Fruit fly (Drosophila melanogaster): ENCODE data around the gene Polr3F.

dm6 chr3R:22342708-22343107, 24.5 kb downstream of the Polr3F start:
- TF ChIP-seq CG33017 (tag; optimal IDR thresholded peaks at IDR 0.05): no peak
- no peak for TF ChIP-seq Mnt (GFP tag; optimal IDR thresholded peaks at IDR 0.05)
- no peak for TF ChIP-seq cic (GFP tag; optimal IDR thresholded peaks at IDR 0.05)
- TF ChIP-seq toe (GFP tag; optimal IDR thresholded peaks at IDR 0.05): no peak
- TF ChIP-seq CG7101 (tag; optimal IDR thresholded peaks at IDR 0.05): no peak
- no peak for TF ChIP-seq CG1620 (GFP tag; optimal IDR thresholded peaks at IDR 0.05)
- TF ChIP-seq CG5204 (GFP tag; optimal IDR thresholded peaks at IDR 0.05): no peak
- no peak for TF ChIP-seq kay (GFP tag; ENCODE audit: borderline replicate concordance)
- TF ChIP-seq cnc (optimal IDR thresholded peaks at IDR 0.05): no peak
- no peak for TF ChIP-seq bab1 (GFP tag; optimal IDR thresholded peaks at IDR 0.05)
